Fruit fly (Drosophila melanogaster) whole organism, embryonic: ENCODE data around the gene CG14400.
A peak's percentile ranks its signal among the peaks of the same experiment; 100 is the strongest.

ENCODE experiments used
- B-H1 ChIP-seq: fragments of 200-800 bp; sonication (Bioruptor generic); IDR thresholded peaks from 3 replicates; pipeline ENCODE4 v1.3.6; 2022; ENCODE audit warnings: missing biosample characterization, missing genetic modification characterization
- Blimp-1 ChIP-seq: fragments of 200-800 bp; sonication (Bioruptor generic); optimal IDR thresholded peaks from 3 replicates; lab custom pipeline; 2018; ENCODE audit warnings: missing biosample characterization, missing genetic modification characterization, mild to moderate bottlenecking, moderate library complexity, missing genetic modification reagents
- CG10209 ChIP-seq: fragments of 200-800 bp; sonication (Bioruptor generic); optimal IDR thresholded peaks from 3 replicates; lab custom pipeline; 2017; ENCODE audit warnings: missing biosample characterization, mild to moderate bottlenecking, missing genetic modification characterization, missing genetic modification reagents
- CG10431 ChIP-seq: fragments of 200-800 bp; sonication (Bioruptor generic); optimal IDR thresholded peaks from 3 replicates; lab custom pipeline; 2018; ENCODE audit warnings: missing biosample characterization, mild to moderate bottlenecking, missing genetic modification characterization
- CG10959 ChIP-seq: fragments of 200-800 bp; sonication (Bioruptor generic); IDR thresholded peaks from 2 replicates; pipeline ENCODE4 v1.3.6; 2022; ENCODE audit warnings: missing biosample characterization, missing genetic modification characterization
- CG12104 ChIP-seq: fragments of 200-800 bp; sonication (Bioruptor generic); optimal IDR thresholded peaks from 3 replicates; lab custom pipeline; 2016; ENCODE audit warnings: missing biosample characterization, missing genetic modification characterization
- CG15269 ChIP-seq: fragments of 200-800 bp; sonication (Bioruptor generic); optimal IDR thresholded peaks from 2 replicates; lab custom pipeline; 2018; ENCODE audit warnings: missing biosample characterization, mild to moderate bottlenecking, missing genetic modification characterization, moderate library complexity
- CG15479 ChIP-seq: fragments of 200-800 bp; sonication (Bioruptor generic); optimal IDR thresholded peaks from 3 replicates; lab custom pipeline; 2019; ENCODE audit warnings: missing biosample characterization, mild to moderate bottlenecking, missing genetic modification characterization, moderate library complexity
- CG1602 ChIP-seq: fragments of 200-800 bp; sonication (Bioruptor generic); optimal IDR thresholded peaks from 3 replicates; lab custom pipeline; 2016; ENCODE audit warnings: missing biosample characterization, missing genetic modification characterization
- CG17186 ChIP-seq: fragments of 200-800 bp; sonication (Bioruptor generic); optimal IDR thresholded peaks from 3 replicates; lab custom pipeline; 2017; ENCODE audit warnings: missing biosample characterization, missing genetic modification reagents, missing genetic modification characterization
- CG17361 ChIP-seq: fragments of 200-800 bp; sonication (Bioruptor generic); IDR thresholded peaks from 3 replicates; pipeline ENCODE4 v1.3.6; 2022; ENCODE audit warnings: missing biosample characterization, missing genetic modification characterization
- CG18262 ChIP-seq: fragments of 200-800 bp; optimal IDR thresholded peaks from 3 replicates; lab custom pipeline; 2019; ENCODE audit warnings: missing biosample characterization, mild to moderate bottlenecking, missing genetic modification characterization, moderate library complexity
- CG18476 ChIP-seq: fragments of 200-800 bp; sonication (Bioruptor generic); optimal IDR thresholded peaks from 2 replicates; lab custom pipeline; 2016; ENCODE audit warnings: missing biosample characterization, mild to moderate bottlenecking, missing genetic modification characterization
- CG30431 ChIP-seq: fragments of 200-800 bp; sonication (Bioruptor generic); optimal IDR thresholded peaks from 2 replicates; lab custom pipeline; 2017; ENCODE audit warnings: missing biosample characterization, missing genetic modification characterization
- CG3281 ChIP-seq: fragments of 200-800 bp; sonication (Bioruptor generic); optimal IDR thresholded peaks from 3 replicates; lab custom pipeline; 2017; ENCODE audit warnings: missing biosample characterization, mild to moderate bottlenecking, missing genetic modification characterization
- CG34376 ChIP-seq: fragments of 200-800 bp; sonication (Bioruptor generic); optimal IDR thresholded peaks from 2 replicates; lab custom pipeline; 2018; ENCODE audit warnings: missing biosample characterization, mild to moderate bottlenecking, missing genetic modification characterization
- CG34422 ChIP-seq: fragments of 200-800 bp; sonication (Bioruptor generic); IDR thresholded peaks from 3 replicates; pipeline ENCODE4 v1.3.6; 2022; ENCODE audit warnings: missing biosample characterization, missing genetic modification characterization
- CG3995 ChIP-seq: fragments of 200-800 bp; sonication (Bioruptor generic); optimal IDR thresholded peaks from 3 replicates; lab custom pipeline; 2016; ENCODE audit warnings: missing biosample characterization, missing genetic modification characterization
- CG4854 ChIP-seq: fragments of 200-800 bp; sonication (Bioruptor generic); optimal IDR thresholded peaks from 2 replicates; lab custom pipeline; 2016; ENCODE audit warnings: missing biosample characterization, missing genetic modification characterization, inconsistent platforms
- CG6791 ChIP-seq: fragments of 200-800 bp; sonication (Bioruptor generic); IDR thresholded peaks from 3 replicates; pipeline ENCODE4 v1.3.6; 2022; ENCODE audit warnings: missing biosample characterization, missing genetic modification characterization; ENCODE audit not compliant: partially characterized antibody
- CG9727 ChIP-seq: fragments of 200-800 bp; sonication (Bioruptor generic); optimal IDR thresholded peaks from 3 replicates; lab custom pipeline; 2017; ENCODE audit warnings: missing biosample characterization, mild to moderate bottlenecking, missing genetic modification characterization
- CHES-1-like ChIP-seq: fragments of 200-800 bp; sonication (Bioruptor generic); optimal IDR thresholded peaks from 2 replicates; lab custom pipeline; 2016; ENCODE audit warnings: missing biosample characterization, missing genetic modification characterization
- Chrac-16 ChIP-seq: fragments of 200-800 bp; sonication (Bioruptor generic); optimal IDR thresholded peaks from 3 replicates; lab custom pipeline; 2016; ENCODE audit warnings: missing biosample characterization, missing genetic modification characterization
- Dref ChIP-seq: fragments of 200-800 bp; sonication (Bioruptor generic); IDR thresholded peaks from 2 replicates; pipeline ENCODE4 v1.3.6; 2022; ENCODE audit warnings: missing biosample characterization, missing genetic modification characterization
- Drgx ChIP-seq: fragments of 200-800 bp; sonication (Bioruptor generic); IDR thresholded peaks from 2 replicates; pipeline ENCODE4 v1.3.6; 2022; ENCODE audit warnings: missing biosample characterization, missing genetic modification characterization
- Gsc ChIP-seq: fragments of 200-800 bp; sonication (Bioruptor generic); IDR thresholded peaks from 2 replicates; pipeline ENCODE4 v1.3.6; 2022; ENCODE audit warnings: missing biosample characterization, missing genetic modification characterization
- Hmx ChIP-seq: fragments of 200-800 bp; sonication (Bioruptor generic); optimal IDR thresholded peaks from 2 replicates; lab custom pipeline; 2016; ENCODE audit warnings: missing biosample characterization, missing genetic modification characterization
- MBD-R2 ChIP-seq: fragments of 200-800 bp; sonication (Bioruptor generic); IDR thresholded peaks from 2 replicates; pipeline ENCODE4 v1.3.6; 2022; ENCODE audit warnings: missing biosample characterization, missing genetic modification characterization
- NC2β ChIP-seq: fragments of 200-800 bp; sonication (Bioruptor generic); optimal IDR thresholded peaks from 2 replicates; lab custom pipeline; 2016; ENCODE audit warnings: missing biosample characterization, missing genetic modification characterization
- Poxn ChIP-seq: fragments of 200-800 bp; sonication (Bioruptor generic); IDR thresholded peaks from 2 replicates; pipeline ENCODE4 v1.3.6; 2022; ENCODE audit warnings: missing biosample characterization, missing genetic modification characterization
- Trl ChIP-seq, 3 experiments: fragments of >200 bp in 2 of 3; fragments of 200-800 bp in 1 of 3; sonication (Bioruptor generic) in 1 of 3; optimal IDR thresholded peaks; 2 replicates in 1 of 3; 3 replicates in 2 of 3; lab custom pipeline; 2016 to 2017; ENCODE audit warnings: missing biosample characterization in 1 of 3, missing genetic modification characterization in 1 of 3
- Xbp1 ChIP-seq: fragments of 200-800 bp; sonication (Bioruptor generic); optimal IDR thresholded peaks from 3 replicates; lab custom pipeline; 2016; ENCODE audit warnings: missing biosample characterization, mild to moderate bottlenecking, missing genetic modification characterization
- ato ChIP-seq: fragments of 200-800 bp; sonication (Bioruptor generic); IDR thresholded peaks from 2 replicates; pipeline ENCODE4 v1.3.6; 2022; ENCODE audit warnings: missing biosample characterization, missing genetic modification characterization; ENCODE audit not compliant: partially characterized antibody
- chm ChIP-seq: fragments of 200-800 bp; sonication (Bioruptor generic); IDR thresholded peaks from 2 replicates; pipeline ENCODE4 v1.3.6; 2022; ENCODE audit warnings: missing biosample characterization, missing genetic modification characterization
- corto ChIP-seq: fragments of 200-800 bp; sonication (Bioruptor generic); optimal IDR thresholded peaks from 2 replicates; lab custom pipeline; 2016; ENCODE audit warnings: missing biosample characterization, mild to moderate bottlenecking, missing genetic modification characterization, moderate library complexity
- hb ChIP-seq: fragments of 200-800 bp; sonication (Bioruptor generic); IDR thresholded peaks from 3 replicates; pipeline ENCODE4 v1.3.6; 2022; ENCODE audit warnings: missing biosample characterization, missing genetic modification characterization; ENCODE audit not compliant: partially characterized antibody
- her ChIP-seq: fragments of 200-800 bp; sonication (Bioruptor generic); optimal IDR thresholded peaks from 2 replicates; lab custom pipeline; 2016; ENCODE audit warnings: missing biosample characterization, missing genetic modification characterization
- jing ChIP-seq: fragments of 200-800 bp; sonication (Bioruptor generic); optimal IDR thresholded peaks from 2 replicates; lab custom pipeline; 2018; ENCODE audit warnings: missing biosample characterization, mild to moderate bottlenecking, missing genetic modification characterization
- kay ChIP-seq: fragments of 200-800 bp; sonication (Bioruptor generic); optimal IDR thresholded peaks from 2 replicates; lab custom pipeline; 2016; ENCODE audit warnings: missing biosample characterization, missing genetic modification characterization
- maf-S ChIP-seq: fragments of 200-800 bp; sonication (Bioruptor generic); optimal IDR thresholded peaks from 2 replicates; lab custom pipeline; 2016; ENCODE audit warnings: missing biosample characterization, missing genetic modification characterization
- otp ChIP-seq: fragments of 200-800 bp; sonication (Bioruptor generic); IDR thresholded peaks from 3 replicates; pipeline ENCODE4, ENCODE4 v1.3.6; 2022; ENCODE audit warnings: missing biosample characterization, missing genetic modification characterization
- pb ChIP-seq: fragments of 200-800 bp; sonication (Bioruptor generic); optimal IDR thresholded peaks from 3 replicates; lab custom pipeline; 2016; ENCODE audit warnings: missing biosample characterization, missing genetic modification characterization
- prd ChIP-seq, 3 experiments: fragments of >200 bp in 2 of 3; fragments of 200-800 bp in 1 of 3; sonication (Bioruptor generic) in 1 of 3; optimal IDR thresholded peaks in 2 of 3; IDR thresholded peaks in 1 of 3; 2 replicates in 2 of 3; 3 replicates in 1 of 3; pipeline versions ENCODE4 v1.3.6 to Lab custom; 2017 to 2022; ENCODE audit warnings: missing biosample characterization in 1 of 3, missing genetic modification characterization in 1 of 3
- row ChIP-seq: fragments of 200-800 bp; sonication (Bioruptor generic); IDR thresholded peaks from 3 replicates; pipeline ENCODE4 v1.3.6; 2022; ENCODE audit warnings: missing biosample characterization, missing genetic modification characterization
- sc ChIP-seq, 3 experiments: fragments of >200 bp in 2 of 3; fragments of 200-800 bp in 1 of 3; sonication (Bioruptor generic) in 1 of 3; optimal IDR thresholded peaks; 2 replicates in 2 of 3; 3 replicates in 1 of 3; lab custom pipeline; 2017; ENCODE audit warnings: mild to moderate bottlenecking in 1 of 3, missing biosample characterization in 1 of 3, missing genetic modification characterization in 1 of 3, missing genetic modification reagents in 1 of 3
- slbo ChIP-seq: fragments of 200-800 bp; sonication (Bioruptor generic); IDR thresholded peaks from 2 replicates; pipeline ENCODE4 v1.3.6; 2022; ENCODE audit warnings: missing biosample characterization, missing genetic modification characterization
- slou ChIP-seq: fragments of 200-800 bp; sonication (Bioruptor generic); optimal IDR thresholded peaks from 3 replicates; lab custom pipeline; 2016; ENCODE audit warnings: missing biosample characterization, missing genetic modification characterization
- tna ChIP-seq: fragments of 200-800 bp; sonication (Bioruptor generic); IDR thresholded peaks from 2 replicates; pipeline ENCODE4 v1.3.6; 2022; ENCODE audit warnings: missing biosample characterization, missing genetic modification characterization; ENCODE audit not compliant: partially characterized antibody
- ttk ChIP-seq: fragments of 200-800 bp; sonication (Bioruptor generic); IDR thresholded peaks from 2 replicates; pipeline ENCODE4 v2.1.2; 2022; ENCODE audit warnings: missing biosample characterization, missing genetic modification characterization

CG14400 gene

DNA sequence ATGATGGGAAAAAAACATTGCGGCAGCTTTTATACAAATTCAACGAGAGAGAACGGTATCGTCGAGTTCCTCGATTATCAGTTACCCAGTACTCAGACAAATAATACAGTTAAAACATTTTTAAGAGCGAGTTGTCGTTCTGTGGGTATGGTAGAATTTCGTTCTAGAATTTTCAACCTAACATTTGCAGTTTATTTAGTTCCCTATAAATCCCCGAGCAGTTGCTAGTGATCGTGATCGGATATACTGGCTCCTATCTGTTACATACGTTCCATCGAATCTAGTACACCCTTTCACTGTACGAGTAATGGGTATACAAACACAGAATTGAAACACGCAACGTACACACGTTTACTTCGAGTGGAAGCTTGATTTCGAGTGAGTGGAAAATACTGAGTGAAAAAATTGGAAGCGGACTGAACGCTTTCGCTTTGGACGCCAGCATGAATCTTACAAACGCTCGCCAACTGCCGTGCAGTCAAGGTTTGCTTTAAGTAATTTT, 7.1 kb upstream of the CG14400 start, which contains the start of gene CG9338 (continued):
- TF ChIP-seq CG10959 (GFP tag; lab: Robert Waterston, UW) (no peak), CHES-1-like (GFP tag; lab: Kevin White, UChicago) (peak; percentile 88), CG17361 (GFP tag; lab: Robert Waterston, UW) (peak; percentile 97), slou (GFP tag; lab: Kevin White, UChicago) (peak; percentile 47), Drgx (peak; percentile 92), CG9727 (GFP tag; lab: Kevin White, UChicago) (peak; percentile 74), jing (GFP tag; lab: Kevin White, UChicago) (peak; percentile 59), pb (GFP tag; lab: Kevin White, UChicago) (peak; percentile 64), kay (GFP tag; lab: Kevin White, UChicago) (peak; percentile 90), CG1602 (GFP tag; lab: Kevin White, UChicago) (peak; percentile 64), CG15479 (GFP tag; lab: Kevin White, UChicago) (no peak), CG30431 (GFP tag; lab: Kevin White, UChicago) (peak; percentile 51), CG12104 (GFP tag; lab: Kevin White, UChicago) (peak; percentile 74), CG18262 (peak; percentile 96), slbo (peak; percentile 79), ttk (peak; percentile 62; the same call in 1 of the 2 replicates), hb (GFP tag; lab: Robert Waterston, UW) (no peak), row (GFP tag; lab: Robert Waterston, UW) (peak; percentile 99), CG4854 (GFP tag; lab: Kevin White, UChicago) (peak; percentile 71), CG18476 (GFP tag; lab: Kevin White, UChicago) (peak; percentile 62), Chrac-16 (GFP tag; lab: Kevin White, UChicago) (peak; percentile 64), corto (GFP tag; lab: Kevin White, UChicago) (peak; percentile 76), Blimp-1 (peak; percentile 93), NC2β (GFP tag; lab: Kevin White, UChicago) (peak; percentile 51), Gsc (GFP tag; lab: Robert Waterston, UW) (no peak), CG3995 (GFP tag; lab: Kevin White, UChicago) (peak; percentile 71), otp (no peak), Xbp1 (GFP tag; lab: Kevin White, UChicago) (peak; percentile 69), Hmx (GFP tag; lab: Kevin White, UChicago) (peak; percentile 60), chm (GFP tag; lab: Robert Waterston, UW) (peak; percentile 67), Poxn (no peak), ato (peak; percentile 54; the same call in 1 of the 2 replicates), Trl (optimal IDR thresholded peaks at IDR 0.05; lab: Kevin White, UChicago) (peak in 1 of 2 experiments; percentile 4), Trl (GFP tag; optimal IDR thresholded peaks at IDR 0.05; lab: Kevin White, UChicago) (peak; percentile 91), CG34422 (GFP tag; lab: Robert Waterston, UW) (peak; percentile 94; the same call in 2 of the 3 replicates), tna (no peak), CG6791 (GFP tag; lab: Robert Waterston, UW) (no peak; the same call in 2 of the 3 replicates), maf-S (GFP tag; lab: Kevin White, UChicago) (peak; percentile 64), Dref (GFP tag; lab: Robert Waterston, UW) (no peak), her (peak; percentile 80), CG3281 (GFP tag; lab: Kevin White, UChicago) (peak; percentile 95), B-H1 (peak; percentile 91), CG17186 (peak; percentile 62), MBD-R2 (GFP tag; lab: Robert Waterston, UW) (peak; percentile 38; the same call in 1 of the 2 replicates), sc (optimal IDR thresholded peaks at IDR 0.05; lab: Kevin White, UChicago) (no peak), sc (GFP tag; optimal IDR thresholded peaks at IDR 0.05; lab: Kevin White, UChicago) (peak; percentile 22), prd (optimal IDR thresholded peaks at IDR 0.05; lab: Kevin White, UChicago) (no peak), prd (GFP tag; IDR thresholded peaks at IDR 0.05; lab: Robert Waterston, UW) (peak; percentile 94), CG34376 (peak; percentile 92), CG10209 (GFP tag; lab: Kevin White, UChicago) (peak; percentile 77), CG15269 (tag; lab: Kevin White, UChicago) (peak; percentile 71), CG10431 (GFP tag; lab: Kevin White, UChicago) (peak; percentile 35)
